Worm (Caenorhabditis elegans): Measurements from ENCODE around the gene sdz-19.

- no peak for TF ChIP-seq nhr-12 (tag; optimal IDR thresholded peaks at IDR 0.05)
- no peak for TF ChIP-seq snpc-4 (tag; optimal IDR thresholded peaks at IDR 0.05)
These were observed 35.5 kb downstream of the sdz-19 start, which contains the start of gene myo-2 for ce11 chrX:12467660-12468111.
